Fruit fly (Drosophila melanogaster) whole organism: ENCODE results near the gene CG11498.

Source experiments
- CG8478 ChIP-seq: fragments of >200 bp; optimal IDR thresholded peaks from 2 replicates; lab custom pipeline; 2018; ENCODE audit warnings: inconsistent platforms
- Dll ChIP-seq: fragments of >200 bp; optimal IDR thresholded peaks from 2 replicates; lab custom pipeline; 2017
- pan ChIP-seq: fragments of >200 bp; optimal IDR thresholded peaks from 2 replicates; lab custom pipeline; 2017
- usp ChIP-seq: fragments of >200 bp; optimal IDR thresholded peaks from 2 replicates; lab custom pipeline; 2017; ENCODE audit warnings: missing biosample characterization, missing genetic modification characterization, mixed read lengths

- no peak for TF ChIP-seq CG8478 (lab: Kevin White, UChicago)
- TF ChIP-seq Dll (lab: Kevin White, UChicago), result no peak
- no peak for TF ChIP-seq pan (lab: Kevin White, UChicago)
- TF ChIP-seq usp (GFP tag; lab: Kevin White, UChicago), result no peak
Measured at dm6 chr3R:30191047-30191446, 30.8 kb upstream of the CG11498 start, which contains the start of gene CG9747.
